Worm (Caenorhabditis elegans) whole organism, L1 larva: Measurements from ENCODE around the gene F08F3.1.

Experiments
- F16B12.6 ChIP-seq: fragments of 150-350 bp; optimal IDR thresholded peaks from 2 replicates; lab custom pipeline; 2014; ENCODE audit warnings: missing biosample characterization, missing genetic modification characterization
- egl-27 ChIP-seq, 2 experiments: fragments of 150-350 bp in 1 of 2; sonication (generic microtip); optimal IDR thresholded peaks; 3 replicates each; lab custom pipeline; 2017 to 2018; ENCODE audit warnings: missing biosample characterization in 2 of 2, missing genetic modification characterization in 2 of 2, missing genetic modification reagents in 2 of 2
- fkh-4 ChIP-seq: sonication (generic microtip); optimal IDR thresholded peaks from 2 replicates; lab custom pipeline; 2016; ENCODE audit warnings: missing compliant biosample characterization, missing genetic modification characterization, borderline replicate concordance
- lin-13 ChIP-seq: fragments of 150-350 bp; optimal IDR thresholded peaks from 2 replicates; lab custom pipeline; 2014; ENCODE audit warnings: missing biosample characterization, missing genetic modification reagents, missing genetic modification characterization
- lin-39 ChIP-seq: fragments of 150-350 bp; optimal IDR thresholded peaks from 2 replicates; lab custom pipeline; 2014; ENCODE audit warnings: missing biosample characterization, missing genetic modification reagents, missing genetic modification characterization
- lsy-2 ChIP-seq, 2 experiments: fragments of 150-350 bp; optimal IDR thresholded peaks; 2 replicates each; lab custom pipeline; 2014; ENCODE audit warnings: missing biosample characterization in 2 of 2, missing genetic modification characterization in 2 of 2
- nhr-11 ChIP-seq: fragments of 150-350 bp; optimal IDR thresholded peaks from 2 replicates; lab custom pipeline; 2014; ENCODE audit warnings: missing biosample characterization, missing genetic modification characterization
- nhr-237 ChIP-seq: fragments of 150-350 bp; optimal IDR thresholded peaks from 2 replicates; lab custom pipeline; 2014; ENCODE audit warnings: missing biosample characterization, missing genetic modification characterization

ce11 chrV:5487180-5487579 is 41.2 kb downstream of the F08F3.1 start:
- TF ChIP-seq F16B12.6 (tag; lab: Kevin White, UChicago) (no peak), lsy-2 (tag; optimal IDR thresholded peaks at IDR 0.05; lab: Kevin White, UChicago) (no peak), nhr-237 (tag; lab: Kevin White, UChicago) (no peak), lin-13 (GFP tag; lab: Kevin White, UChicago) (no peak), nhr-11 (tag; lab: Kevin White, UChicago) (no peak), lin-39 (tag; lab: Kevin White, UChicago) (no peak), fkh-4 (tag; lab: Kevin White, UChicago) (no peak), egl-27 (tag; optimal IDR thresholded peaks at IDR 0.05; lab: Kevin White, UChicago) (no peak)
